Fruit fly (Drosophila melanogaster): Measurements from ENCODE around the gene BBS1.

The BBS1 gene

dm6 chr3L:7096530-7096929 lies 29.2 kb upstream of the BBS1 start:
- TF ChIP-seq psq (optimal IDR thresholded peaks at IDR 0.05) (no peak), pan (optimal IDR thresholded peaks at IDR 0.05) (no peak), EcR (GFP tag; optimal IDR thresholded peaks at IDR 0.05) (no peak), usp (GFP tag; optimal IDR thresholded peaks at IDR 0.05) (no peak), CG8478 (optimal IDR thresholded peaks at IDR 0.05) (no peak)

- TF ChIP-seq Dll (optimal IDR thresholded peaks at IDR 0.05): no peak
- no peak for TF ChIP-seq EcR (GFP tag; optimal IDR thresholded peaks at IDR 0.05)
- TF ChIP-seq psq (optimal IDR thresholded peaks at IDR 0.05): no peak
- TF ChIP-seq pan (optimal IDR thresholded peaks at IDR 0.05): no peak
- no peak for TF ChIP-seq usp (GFP tag; optimal IDR thresholded peaks at IDR 0.05)
- TF ChIP-seq CG8478 (optimal IDR thresholded peaks at IDR 0.05): no peak
These were observed 21.8 kb upstream of the BBS1 start for dm6 chr3L:7103941-7104340.

- TF ChIP-seq CG8478 (optimal IDR thresholded peaks at IDR 0.05) (no peak), Dll (optimal IDR thresholded peaks at IDR 0.05) (no peak), pan (optimal IDR thresholded peaks at IDR 0.05) (no peak), EcR (GFP tag; optimal IDR thresholded peaks at IDR 0.05) (no peak), usp (GFP tag; optimal IDR thresholded peaks at IDR 0.05) (no peak), psq (optimal IDR thresholded peaks at IDR 0.05) (no peak)
These were observed 21.2 kb upstream of the BBS1 start for dm6 chr3L:7104485-7104884.

dm6 chr3L:7105693-7106092 lies 20.0 kb upstream of the BBS1 start:
- TF ChIP-seq Dll (optimal IDR thresholded peaks at IDR 0.05) (no peak), pan (optimal IDR thresholded peaks at IDR 0.05) (no peak), psq (optimal IDR thresholded peaks at IDR 0.05) (no peak), usp (GFP tag; optimal IDR thresholded peaks at IDR 0.05) (no peak), EcR (GFP tag; optimal IDR thresholded peaks at IDR 0.05) (no peak), CG8478 (optimal IDR thresholded peaks at IDR 0.05) (no peak)

dm6 chr3L:7113010-7113409 lies 12.7 kb upstream of the BBS1 start:
- TF ChIP-seq EcR (GFP tag; optimal IDR thresholded peaks at IDR 0.05) (peak in 1 of 2 experiments; percentile 4), usp (GFP tag; optimal IDR thresholded peaks at IDR 0.05) (no peak)

dm6 chr3L:7115944-7116343 lies 9.8 kb upstream of the BBS1 start:
- TF ChIP-seq psq (optimal IDR thresholded peaks at IDR 0.05): no peak

DNA sequence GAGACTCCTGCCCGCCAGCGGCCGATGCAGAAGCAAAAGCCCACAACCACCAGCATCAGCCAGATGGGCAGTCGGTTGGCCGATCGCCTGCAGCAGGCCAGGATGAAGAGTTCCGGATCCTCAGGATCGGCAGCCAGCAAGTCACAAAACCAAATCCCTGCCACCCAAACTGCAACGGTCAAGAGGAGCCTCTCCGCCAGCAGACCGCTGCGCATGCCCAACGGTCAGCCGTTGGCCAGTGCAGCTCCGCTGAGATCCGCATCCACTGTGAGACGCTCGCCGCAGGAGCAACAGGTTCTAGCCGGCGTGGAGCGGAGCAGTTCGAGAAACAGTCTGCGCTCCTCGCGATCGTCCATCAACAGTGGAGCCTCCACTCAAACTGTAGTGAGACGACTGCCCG lies 3.6 kb upstream of the BBS1 start:
- TF ChIP-seq psq (optimal IDR thresholded peaks at IDR 0.05): no peak
- TF ChIP-seq EcR (GFP tag; optimal IDR thresholded peaks at IDR 0.05): no peak
- TF ChIP-seq CG8478 (optimal IDR thresholded peaks at IDR 0.05): no peak
- TF ChIP-seq usp (GFP tag; optimal IDR thresholded peaks at IDR 0.05): no peak
- no peak for TF ChIP-seq pan (optimal IDR thresholded peaks at IDR 0.05)
- no peak for TF ChIP-seq Dll (optimal IDR thresholded peaks at IDR 0.05)

- no peak for TF ChIP-seq usp (GFP tag; optimal IDR thresholded peaks at IDR 0.05)
- no peak for TF ChIP-seq Dll (optimal IDR thresholded peaks at IDR 0.05)
- TF ChIP-seq CG8478 (optimal IDR thresholded peaks at IDR 0.05): no peak
- no peak for TF ChIP-seq pan (optimal IDR thresholded peaks at IDR 0.05)
- TF ChIP-seq EcR (GFP tag; optimal IDR thresholded peaks at IDR 0.05): no peak
These were observed 2.7 kb downstream of the BBS1 start, which contains the start of the genes Acbp4 and Acbp6 for dm6 chr3L:7128214-7129008. Gene Acbp4, minus strand, starts transcription at chr3L:7128264. Gene Acbp6, plus strand, starts transcription at chr3L:7128903.

- TF ChIP-seq Dll (optimal IDR thresholded peaks at IDR 0.05) (no peak), usp (GFP tag; optimal IDR thresholded peaks at IDR 0.05) (no peak), psq (optimal IDR thresholded peaks at IDR 0.05) (no peak), pan (optimal IDR thresholded peaks at IDR 0.05) (no peak), EcR (GFP tag; optimal IDR thresholded peaks at IDR 0.05) (no peak), CG8478 (optimal IDR thresholded peaks at IDR 0.05) (no peak)
These were observed 4.9 kb downstream of the BBS1 start, which contains the start of gene Acbp3 for dm6 chr3L:7130574-7130973. Gene Acbp3, plus strand, starts transcription at chr3L:7130874.

- no peak for TF ChIP-seq psq (optimal IDR thresholded peaks at IDR 0.05)
- no peak for TF ChIP-seq EcR (GFP tag; optimal IDR thresholded peaks at IDR 0.05)
- TF ChIP-seq CG8478 (optimal IDR thresholded peaks at IDR 0.05): no peak
- TF ChIP-seq usp (GFP tag; optimal IDR thresholded peaks at IDR 0.05): no peak
- no peak for TF ChIP-seq pan (optimal IDR thresholded peaks at IDR 0.05)
- no peak for TF ChIP-seq Dll (optimal IDR thresholded peaks at IDR 0.05)
These were observed 5.8 kb downstream of the BBS1 start, which contains the start of gene Acbp2 for dm6 chr3L:7131447-7131983. Gene Acbp2, plus strand, starts transcription at chr3L:7131863.

dm6 chr3L:7132593-7132992 lies 6.9 kb downstream of the BBS1 start:
- TF ChIP-seq pan (optimal IDR thresholded peaks at IDR 0.05) (no peak), Dll (optimal IDR thresholded peaks at IDR 0.05) (no peak), usp (GFP tag; optimal IDR thresholded peaks at IDR 0.05) (no peak), CG8478 (optimal IDR thresholded peaks at IDR 0.05) (no peak), psq (optimal IDR thresholded peaks at IDR 0.05) (no peak), EcR (GFP tag; optimal IDR thresholded peaks at IDR 0.05) (no peak)

DNA sequence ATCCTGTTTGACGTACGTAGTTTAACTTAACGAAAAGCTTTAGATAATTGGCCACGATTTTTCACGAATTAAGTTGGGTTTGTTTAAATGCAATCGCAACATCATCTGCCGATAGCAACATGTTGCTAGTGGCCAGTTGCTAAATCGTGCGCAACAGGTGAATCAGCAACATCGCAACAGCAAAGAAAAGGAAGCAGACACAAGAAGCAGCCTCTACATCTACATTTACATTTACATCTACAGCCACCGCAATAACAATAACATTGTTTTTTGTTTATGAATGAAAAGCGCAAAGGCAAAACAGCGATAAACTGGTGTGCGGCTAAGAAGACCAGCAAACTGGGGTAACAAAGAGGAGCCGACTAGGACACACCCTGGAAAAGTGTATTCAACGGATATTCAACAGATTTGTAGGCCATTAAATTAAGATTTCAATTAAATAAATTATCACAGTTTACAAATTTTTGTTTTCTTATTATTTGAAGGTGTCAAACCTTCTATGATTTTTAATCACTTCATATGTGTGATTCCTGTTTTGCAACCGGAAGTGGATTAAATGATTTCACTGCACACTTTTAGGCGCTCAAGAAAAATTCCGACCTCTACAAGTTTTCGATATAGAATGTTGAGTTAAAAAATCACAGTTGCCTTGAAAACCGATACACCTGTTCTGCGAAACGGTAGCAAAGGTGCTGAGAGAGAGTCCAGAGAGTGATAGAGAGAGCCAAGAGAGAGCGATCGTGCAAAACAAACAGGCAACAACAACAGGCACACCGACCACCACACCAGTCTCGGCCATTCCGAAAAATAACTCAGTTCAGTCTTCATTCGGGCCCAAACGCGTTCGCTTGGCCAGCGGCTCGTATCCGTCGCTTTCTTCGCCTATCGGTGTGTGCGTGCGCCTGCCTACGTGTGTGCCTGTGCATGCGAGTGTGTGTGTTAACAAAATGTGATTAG lies 8.3 kb downstream of the BBS1 start, which contains the start of gene melt:
TSS of gene melt (plus strand) at position 818 of the 957 bp plus-strand sequence.
- TF ChIP-seq CG8478 (optimal IDR thresholded peaks at IDR 0.05) (no peak), pan (optimal IDR thresholded peaks at IDR 0.05) (peak; percentile 97), Dll (optimal IDR thresholded peaks at IDR 0.05) (peak; percentile 87)
